Fruit fly (Drosophila melanogaster): ENCODE measurements around the gene CG5250.

DNA sequence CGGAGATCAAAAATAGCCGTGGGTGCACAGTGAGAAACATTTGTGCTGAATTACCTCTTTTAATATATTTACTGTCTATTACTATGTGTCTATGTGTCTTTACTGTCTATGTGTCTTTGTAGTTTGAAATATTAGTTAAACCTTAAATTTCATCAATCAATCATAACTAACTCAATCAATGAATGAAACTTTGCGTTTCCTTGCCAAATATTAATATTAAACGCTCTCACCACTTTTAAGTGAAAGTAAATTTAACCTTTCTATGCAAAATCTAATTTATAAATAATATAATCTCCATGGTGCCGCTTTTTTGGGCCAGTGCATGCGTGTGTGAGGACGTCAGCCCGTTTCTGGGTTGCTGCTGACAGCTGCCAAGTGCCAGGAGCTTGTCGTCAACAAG, 47.9 kb downstream of the CG5250 start:
- TF ChIP-seq h (optimal IDR thresholded peaks at IDR 0.05) (no peak), psq (optimal IDR thresholded peaks at IDR 0.05) (no peak), Sin3A (optimal IDR thresholded peaks at IDR 0.05) (no peak), insv (optimal IDR thresholded peaks at IDR 0.05) (no peak)

All from Kc167 (cell line).